Fruit fly (Drosophila melanogaster): ENCODE measurements around the gene PGRP-LB.

PGRP-LB gene

dm6 chr3R:11421643-11422122, 38.7 kb downstream of the PGRP-LB start, which contains the start of the genes ninaG and Sptz (continued):
- TF ChIP-seq CG11456 (GFP tag; IDR thresholded peaks at IDR 0.05), result peak; percentile 95
- TF ChIP-seq CG10366 (GFP tag; IDR thresholded peaks at IDR 0.05), result peak; percentile 95
- peak; percentile 96 for TF ChIP-seq Aef1 (GFP tag; IDR thresholded peaks at IDR 0.05)
- peak; percentile 90 for TF ChIP-seq CG10979 (tag; optimal IDR thresholded peaks at IDR 0.05)
- peak; percentile 91 for TF ChIP-seq Sry-δ (GFP tag; optimal IDR thresholded peaks at IDR 0.05)
- peak; percentile 70; the same call in 1 of the 2 replicates for TF ChIP-seq Poxn (GFP tag; IDR thresholded peaks at IDR 0.05)
- TF ChIP-seq Lpt (GFP tag; optimal IDR thresholded peaks at IDR 0.05), result no peak
- TF ChIP-seq CG34224 (GFP tag; IDR thresholded peaks at IDR 0.05; ENCODE audit: partially characterized antibody), result peak; percentile 7; the same call in 1 of the 3 replicates
- TF ChIP-seq Sox100B (GFP tag; optimal IDR thresholded peaks at IDR 0.05), result no peak
- TF ChIP-seq CG1602 (GFP tag; optimal IDR thresholded peaks at IDR 0.05), result peak; percentile 94
- TF ChIP-seq NC2α (GFP tag; optimal IDR thresholded peaks at IDR 0.05), result peak; percentile 86
- peak; percentile 48 for TF ChIP-seq CG12071 (GFP tag; optimal IDR thresholded peaks at IDR 0.05)
- TF ChIP-seq en (GFP tag; optimal IDR thresholded peaks at IDR 0.05), result peak; percentile 80
- TF ChIP-seq disco-r (GFP tag; optimal IDR thresholded peaks at IDR 0.05), result peak; percentile 83
- TF ChIP-seq hbn (GFP tag; IDR thresholded peaks at IDR 0.05; ENCODE audit: partially characterized antibody), result peak; percentile 34; the same call in 1 of the 2 replicates
- TF ChIP-seq lov (optimal IDR thresholded peaks at IDR 0.05), result no peak
- TF ChIP-seq lov (GFP tag; IDR thresholded peaks at IDR 0.05), result peak; percentile 92
- peak; percentile 93 for TF ChIP-seq CG16863 (GFP tag; optimal IDR thresholded peaks at IDR 0.05)
- peak; percentile 89 for TF ChIP-seq CG7357 (GFP tag; IDR thresholded peaks at IDR 0.05)
- TF ChIP-seq Lim3 (GFP tag; IDR thresholded peaks at IDR 0.05), result peak; percentile 62; the same call in 1 of the 2 replicates
- peak; percentile 96 for TF ChIP-seq Chrac-16 (GFP tag; optimal IDR thresholded peaks at IDR 0.05)
- TF ChIP-seq CG3726 (GFP tag; IDR thresholded peaks at IDR 0.05), result peak; percentile 87; the same call in 2 of the 3 replicates
- TF ChIP-seq H2.0 (GFP tag; IDR thresholded peaks at IDR 0.05), result peak; percentile 95
- TF ChIP-seq CG9817 (tag; optimal IDR thresholded peaks at IDR 0.05), result peak; percentile 93
- TF ChIP-seq Taf1 (GFP tag; IDR thresholded peaks at IDR 0.05), result peak; percentile 90
- TF ChIP-seq Atf3 (GFP tag; optimal IDR thresholded peaks at IDR 0.05), result peak; percentile 92
- peak; percentile 73 for TF ChIP-seq CG17612 (GFP tag; IDR thresholded peaks at IDR 0.05)
- TF ChIP-seq HLH4C (GFP tag; IDR thresholded peaks at IDR 0.05; ENCODE audit: partially characterized antibody), result peak; percentile 30; the same call in 1 of the 3 replicates
- peak; percentile 93 for TF ChIP-seq CG15514 (GFP tag; optimal IDR thresholded peaks at IDR 0.05)
- TF ChIP-seq MTF-1 (GFP tag; optimal IDR thresholded peaks at IDR 0.05; ENCODE audit: borderline replicate concordance), result peak; percentile 72
- peak; percentile 94 for TF ChIP-seq Camta (GFP tag; optimal IDR thresholded peaks at IDR 0.05)
- TF ChIP-seq CG15601 (tag; optimal IDR thresholded peaks at IDR 0.05), result peak; percentile 86
- peak; percentile 83 for TF ChIP-seq dimm (GFP tag; IDR thresholded peaks at IDR 0.05)
- peak; percentile 75 for TF ChIP-seq CG3163 (GFP tag; optimal IDR thresholded peaks at IDR 0.05)
- TF ChIP-seq sens (GFP tag), result peak; percentile 99
- TF ChIP-seq luna (GFP tag; optimal IDR thresholded peaks at IDR 0.05), result peak; percentile 74
- no peak for TF ChIP-seq CG7963 (GFP tag; IDR thresholded peaks at IDR 0.05; ENCODE audit: partially characterized antibody)
- TF ChIP-seq zfh1 (GFP tag; IDR thresholded peaks at IDR 0.05), result peak; percentile 97
- TF ChIP-seq Antp (GFP tag; optimal IDR thresholded peaks at IDR 0.05), result peak; percentile 95
- TF ChIP-seq amos (GFP tag; IDR thresholded peaks at IDR 0.05; ENCODE audit: partially characterized antibody), result peak; percentile 40
- TF ChIP-seq Atf-2 (GFP tag; optimal IDR thresholded peaks at IDR 0.05), result peak; percentile 91
- TF ChIP-seq ems (GFP tag; optimal IDR thresholded peaks at IDR 0.05), result peak; percentile 96
- TF ChIP-seq crol (GFP tag; IDR thresholded peaks at IDR 0.05), result peak; percentile 50; the same call in 1 of the 2 replicates
- TF ChIP-seq Mad (GFP tag; optimal IDR thresholded peaks at IDR 0.05), result peak; percentile 95
- TF ChIP-seq Fer2 (tag; optimal IDR thresholded peaks at IDR 0.05), result peak; percentile 84
- TF ChIP-seq CG11696 (GFP tag; IDR thresholded peaks at IDR 0.05), result peak; percentile 67
- TF ChIP-seq nerfin-2 (GFP tag; IDR thresholded peaks at IDR 0.05; ENCODE audit: partially characterized antibody), result no peak
- TF ChIP-seq ab (GFP tag; optimal IDR thresholded peaks at IDR 0.05), result peak; percentile 90
- peak; percentile 69 for TF ChIP-seq BEAF-32 (GFP tag; optimal IDR thresholded peaks at IDR 0.05)
- peak; percentile 81 for TF ChIP-seq toy (GFP tag; IDR thresholded peaks at IDR 0.05)
- peak; percentile 96 for TF ChIP-seq az2 (GFP tag; optimal IDR thresholded peaks at IDR 0.05)
